Worm (Caenorhabditis elegans) whole organism, midembryonic: ENCODE data around the gene abf-6.

Source experiments
- T22C8.4 ChIP-seq: fragments of 200-800 bp; sonication (Bioruptor generic); IDR thresholded peaks from 2 replicates; pipeline ENCODE4 v1.3.6; 2022; ENCODE audit warnings: missing genetic modification characterization, missing compliant biosample characterization
- cog-1 ChIP-seq: sonication (generic microtip); optimal IDR thresholded peaks from 2 replicates; lab custom pipeline; 2016; ENCODE audit warnings: missing genetic modification characterization, missing compliant biosample characterization
- flt-1 ChIP-seq: fragments of 200-800 bp; sonication (Bioruptor generic); IDR thresholded peaks from 2 replicates; pipeline ENCODE4 v1.3.6; 2022; ENCODE audit warnings: missing genetic modification characterization, missing compliant biosample characterization
- klf-2 ChIP-seq: fragments of 200-800 bp; sonication (Bioruptor generic); conservative IDR thresholded peaks from 2 replicates; pipeline ENCODE4 v1.3.6; 2022; ENCODE audit warnings: missing genetic modification reagents, missing genetic modification characterization, missing compliant biosample characterization
- med-1 ChIP-seq: sonication (generic microtip); optimal IDR thresholded peaks from 2 replicates; lab custom pipeline; 2017; ENCODE audit warnings: missing genetic modification characterization, mild to moderate bottlenecking, missing compliant biosample characterization, antibody characterized with exemption, missing genetic modification reagents; ENCODE audit not compliant: insufficient read depth
- ref-1 ChIP-seq: fragments of 200-800 bp; sonication (Bioruptor generic); conservative IDR thresholded peaks from 2 replicates; pipeline ENCODE4 v1.3.6; 2022; ENCODE audit warnings: missing genetic modification reagents, missing genetic modification characterization, missing compliant biosample characterization
- ztf-29 ChIP-seq: fragments of 200-800 bp; sonication (Bioruptor generic); IDR thresholded peaks from 2 replicates; pipeline ENCODE4 v1.3.6; 2022; ENCODE audit warnings: missing genetic modification reagents, missing genetic modification characterization, missing compliant biosample characterization

DNA sequence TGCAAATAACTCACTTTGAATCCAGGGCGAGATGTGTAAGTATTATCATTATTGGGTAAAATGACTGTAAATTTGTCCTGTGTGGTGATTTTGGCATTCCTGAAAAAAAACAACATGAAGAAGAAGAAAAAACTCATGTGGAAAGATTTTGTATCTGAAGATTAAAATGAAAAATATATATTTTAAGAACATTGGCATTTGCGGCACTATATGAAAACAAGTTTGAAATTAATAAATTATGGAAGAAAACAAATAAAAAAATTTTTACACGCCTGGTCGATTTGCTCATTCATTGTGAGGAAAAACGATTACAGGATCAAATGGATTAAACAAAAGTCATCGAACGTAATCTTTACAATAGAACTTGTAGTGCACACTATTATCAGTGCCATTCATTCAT, 24.2 kb upstream of the abf-6 start, which contains the start of gene ilc-17.1:
- TF ChIP-seq flt-1 (GFP tag; lab: Robert Waterston, UW), result no peak
- TF ChIP-seq med-1 (GFP tag; lab: Kevin White, UChicago), result no peak
- TF ChIP-seq cog-1 (tag; lab: Kevin White, UChicago), result no peak
- no peak for TF ChIP-seq ztf-29 (GFP tag; lab: Robert Waterston, UW)
- TF ChIP-seq T22C8.4 (GFP tag; lab: Robert Waterston, UW), result no peak
- no peak for TF ChIP-seq ref-1 (GFP tag; lab: Robert Waterston, UW)
- TF ChIP-seq klf-2, result no peak
